Worm (Caenorhabditis elegans) whole organism, midembryonic: Measurements from ENCODE around the gene maa-1.

Experiments
- T22C8.4 ChIP-seq: fragments of 200-800 bp; sonication (Bioruptor generic); IDR thresholded peaks from 2 replicates; pipeline ENCODE4 v1.3.6; 2022; ENCODE audit warnings: missing genetic modification characterization, missing compliant biosample characterization
- cog-1 ChIP-seq: sonication (generic microtip); optimal IDR thresholded peaks from 2 replicates; lab custom pipeline; 2016; ENCODE audit warnings: missing genetic modification characterization, missing compliant biosample characterization
- flt-1 ChIP-seq: fragments of 200-800 bp; sonication (Bioruptor generic); IDR thresholded peaks from 2 replicates; pipeline ENCODE4 v1.3.6; 2022; ENCODE audit warnings: missing genetic modification characterization, missing compliant biosample characterization
- klf-2 ChIP-seq: fragments of 200-800 bp; sonication (Bioruptor generic); conservative IDR thresholded peaks from 2 replicates; pipeline ENCODE4 v1.3.6; 2022; ENCODE audit warnings: missing genetic modification reagents, missing genetic modification characterization, missing compliant biosample characterization
- med-1 ChIP-seq: sonication (generic microtip); optimal IDR thresholded peaks from 2 replicates; lab custom pipeline; 2017; ENCODE audit warnings: missing genetic modification characterization, mild to moderate bottlenecking, missing compliant biosample characterization, antibody characterized with exemption, missing genetic modification reagents; ENCODE audit not compliant: insufficient read depth
- ref-1 ChIP-seq: fragments of 200-800 bp; sonication (Bioruptor generic); conservative IDR thresholded peaks from 2 replicates; pipeline ENCODE4 v1.3.6; 2022; ENCODE audit warnings: missing genetic modification reagents, missing genetic modification characterization, missing compliant biosample characterization
- tab-1 ChIP-seq: fragments of 200-800 bp; sonication (Bioruptor generic); IDR thresholded peaks from 2 replicates; pipeline ENCODE4 v1.3.6; 2022; ENCODE audit warnings: missing genetic modification characterization, missing compliant biosample characterization
- ztf-23 ChIP-seq: fragments of 200-800 bp; sonication (Bioruptor generic); IDR thresholded peaks from 2 replicates; pipeline ENCODE4 v1.3.6; 2022; ENCODE audit warnings: missing genetic modification reagents, missing genetic modification characterization, missing compliant biosample characterization
- ztf-29 ChIP-seq: fragments of 200-800 bp; sonication (Bioruptor generic); IDR thresholded peaks from 2 replicates; pipeline ENCODE4 v1.3.6; 2022; ENCODE audit warnings: missing genetic modification reagents, missing genetic modification characterization, missing compliant biosample characterization

maa-1 gene

ce11 chrIII:11849590-11849989 lies 27.3 kb upstream of the maa-1 start:
- no peak for TF ChIP-seq ref-1 (GFP tag; lab: Robert Waterston, UW)

ce11 chrIII:11848317-11848716 lies 26.0 kb upstream of the maa-1 start:
- TF ChIP-seq T22C8.4 (peak; percentile 34; the same call in 1 of the 2 replicates), ref-1 (GFP tag; lab: Robert Waterston, UW) (0 out of 2 replicates have a peak, but pooled peaks have one; percentile 25), flt-1 (GFP tag; lab: Robert Waterston, UW) (peak; percentile 64; the same call in 1 of the 2 replicates), ztf-29 (GFP tag; lab: Robert Waterston, UW) (no peak), klf-2 (GFP tag; lab: Robert Waterston, UW) (peak; percentile 60; the same call in 1 of the 2 replicates), ztf-23 (no peak), tab-1 (GFP tag; lab: Robert Waterston, UW) (no peak)

- TF ChIP-seq tab-1 (GFP tag; lab: Robert Waterston, UW) (no peak), flt-1 (GFP tag; lab: Robert Waterston, UW) (no peak), ztf-29 (GFP tag; lab: Robert Waterston, UW) (no peak), cog-1 (tag; lab: Kevin White, UChicago) (no peak)
Observed at ce11 chrIII:11847658-11848202, 25.4 kb upstream of the maa-1 start, which contains the start of gene mif-1. Gene mif-1, plus strand, starts transcription at chrIII:11848152.

DNA sequence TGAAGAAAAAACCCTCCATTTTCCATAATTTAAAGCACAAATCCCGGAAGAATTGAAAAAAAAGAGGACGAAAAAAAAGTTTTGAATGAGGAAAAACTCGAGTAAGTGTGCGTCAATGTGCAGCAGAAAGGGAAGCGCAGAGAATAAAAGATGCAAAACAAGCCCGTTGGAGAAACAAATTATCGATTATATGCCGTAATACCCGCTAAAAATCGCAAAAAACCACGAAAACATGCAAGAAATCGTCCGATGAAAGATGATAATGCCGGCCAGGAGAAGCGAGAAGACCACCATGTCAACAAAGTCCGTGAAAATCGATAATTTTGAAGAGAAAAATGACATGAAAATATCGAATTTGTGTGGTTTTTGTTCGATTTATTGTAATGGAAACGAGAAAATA lies 24.7 kb upstream of the maa-1 start:
- TF ChIP-seq ztf-29 (GFP tag; lab: Robert Waterston, UW): no peak
- peak; percentile 64 for TF ChIP-seq T22C8.4
- no peak for TF ChIP-seq med-1
- no peak for TF ChIP-seq flt-1 (GFP tag; lab: Robert Waterston, UW)

ce11 chrIII:11846365-11846764 lies 24.0 kb upstream of the maa-1 start, which contains the start of gene ntl-3:
Gene ntl-3, minus strand, starts transcription at chrIII:11846465.
- TF ChIP-seq ref-1 (GFP tag; lab: Robert Waterston, UW) (no peak), klf-2 (GFP tag; lab: Robert Waterston, UW) (no peak), med-1 (no peak), tab-1 (GFP tag; lab: Robert Waterston, UW) (no peak), ztf-29 (GFP tag; lab: Robert Waterston, UW) (no peak), T22C8.4 (no peak), flt-1 (GFP tag; lab: Robert Waterston, UW) (no peak), cog-1 (tag; lab: Kevin White, UChicago) (no peak), ztf-23 (no peak)

ce11 chrIII:11843007-11843406 lies 20.7 kb upstream of the maa-1 start:
- TF ChIP-seq ref-1 (GFP tag; lab: Robert Waterston, UW): no peak
- no peak for TF ChIP-seq T22C8.4
- no peak for TF ChIP-seq klf-2 (GFP tag; lab: Robert Waterston, UW)
- TF ChIP-seq ztf-29 (GFP tag; lab: Robert Waterston, UW): no peak

- no peak for TF ChIP-seq cog-1 (tag; lab: Kevin White, UChicago)
- no peak for TF ChIP-seq ref-1 (GFP tag; lab: Robert Waterston, UW)
- TF ChIP-seq T22C8.4: no peak
- no peak for TF ChIP-seq klf-2 (GFP tag; lab: Robert Waterston, UW)
- no peak for TF ChIP-seq med-1
- TF ChIP-seq tab-1 (GFP tag; lab: Robert Waterston, UW): no peak
- no peak for TF ChIP-seq ztf-23
- TF ChIP-seq flt-1 (GFP tag; lab: Robert Waterston, UW): no peak
- TF ChIP-seq ztf-29 (GFP tag; lab: Robert Waterston, UW): no peak
Observed at ce11 chrIII:11841728-11842127, 19.4 kb upstream of the maa-1 start.

ce11 chrIII:11836734-11837133 lies 14.4 kb upstream of the maa-1 start:
- no peak for TF ChIP-seq flt-1 (GFP tag; lab: Robert Waterston, UW)
- TF ChIP-seq cog-1 (tag; lab: Kevin White, UChicago): no peak
- no peak for TF ChIP-seq ztf-29 (GFP tag; lab: Robert Waterston, UW)
- TF ChIP-seq T22C8.4: no peak
- no peak for TF ChIP-seq ref-1 (GFP tag; lab: Robert Waterston, UW)
- TF ChIP-seq med-1: no peak
- TF ChIP-seq ztf-23: no peak
- no peak for TF ChIP-seq tab-1 (GFP tag; lab: Robert Waterston, UW)
- TF ChIP-seq klf-2 (GFP tag; lab: Robert Waterston, UW): no peak

DNA sequence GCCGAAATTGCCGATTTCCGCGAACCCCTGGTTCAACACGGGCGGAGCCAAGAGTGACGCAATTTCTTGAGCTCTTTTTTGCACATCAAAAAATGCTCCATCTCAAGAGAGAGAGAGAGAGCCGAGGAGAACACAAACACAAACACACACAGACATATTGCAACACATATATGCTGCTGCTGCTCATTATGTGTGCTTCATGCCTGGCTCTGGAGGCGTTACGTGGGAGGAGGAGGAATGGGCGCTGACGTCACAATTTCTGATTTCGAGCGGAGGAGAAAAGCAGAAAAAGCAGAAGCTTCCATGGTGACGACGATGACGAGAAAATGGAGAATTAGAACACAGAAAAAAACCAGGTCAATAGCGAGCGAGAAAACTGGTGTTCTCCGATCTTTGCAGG lies 13.7 kb upstream of the maa-1 start:
- TF ChIP-seq ref-1 (GFP tag; lab: Robert Waterston, UW): no peak
- no peak for TF ChIP-seq ztf-23
- no peak for TF ChIP-seq klf-2 (GFP tag; lab: Robert Waterston, UW)

- TF ChIP-seq ztf-29 (GFP tag; lab: Robert Waterston, UW) (no peak), ztf-23 (no peak)
Observed at ce11 chrIII:11834783-11835182, 12.5 kb upstream of the maa-1 start.

ce11 chrIII:11834168-11834567 lies 11.8 kb upstream of the maa-1 start:
- TF ChIP-seq ztf-23: no peak
- no peak for TF ChIP-seq klf-2 (GFP tag; lab: Robert Waterston, UW)
- no peak for TF ChIP-seq ztf-29 (GFP tag; lab: Robert Waterston, UW)
- TF ChIP-seq tab-1 (GFP tag; lab: Robert Waterston, UW): 0 out of 2 replicates have a peak, but pooled peaks have one; percentile 17
- TF ChIP-seq ref-1 (GFP tag; lab: Robert Waterston, UW): no peak
